Comparison of ENCODE assay signal across 3 worm cellular contexts in genomic region chrX:14841030-14841429, ce11.
TF ChIP-seq lines count a peak whose summit lies in the region.

No protein-coding gene starts in this region.

TF ChIP-seq in whole organism, L1 larva, 84 proteins besides CTCF, POLR2A, EP300 and RAD21 (continued from another document and continues in another):
- TF ChIP-seq nhr-76 (tag; optimal IDR thresholded peaks at IDR 0.05; lab: Kevin White, UChicago) (no peak), snpc-4 (tag; optimal IDR thresholded peaks at IDR 0.05; lab: Kevin White, UChicago) (peak; percentile 78), irx-1 (tag; optimal IDR thresholded peaks at IDR 0.05; lab: Kevin White, UChicago) (peak; percentile 83), unc-130 (tag; optimal IDR thresholded peaks at IDR 0.05; lab: Kevin White, UChicago) (peak; percentile 46), ztf-11 (tag; optimal IDR thresholded peaks at IDR 0.05; lab: Kevin White, UChicago) (peak in 1 of 2 experiments; percentile 14), Y116A8C.19 (tag; optimal IDR thresholded peaks at IDR 0.05; lab: Kevin White, UChicago; ENCODE audit: borderline replicate concordance) (no peak), unc-30 (tag; optimal IDR thresholded peaks at IDR 0.05; lab: Kevin White, UChicago) (no peak), swsn-7 (tag; optimal IDR thresholded peaks at IDR 0.05; lab: Kevin White, UChicago) (peak; percentile 90), pax-3 (tag; optimal IDR thresholded peaks at IDR 0.05; lab: Kevin White, UChicago) (peak; percentile 69), nhr-28 (tag; optimal IDR thresholded peaks at IDR 0.05; lab: Kevin White, UChicago) (no peak), lir-3 (tag; optimal IDR thresholded peaks at IDR 0.05; lab: Kevin White, UChicago; ENCODE audit: poor library complexity) (peak; percentile 80), dsc-1 (tag; optimal IDR thresholded peaks at IDR 0.05; lab: Kevin White, UChicago) (peak; percentile 82), alr-1 (tag; optimal IDR thresholded peaks at IDR 0.05; lab: Kevin White, UChicago; ENCODE audit: borderline replicate concordance) (no peak), F16B12.6 (tag; optimal IDR thresholded peaks at IDR 0.05; lab: Kevin White, UChicago) (peak; percentile 44), nhr-11 (tag; optimal IDR thresholded peaks at IDR 0.05; lab: Kevin White, UChicago) (peak; percentile 54), zip-4 (GFP tag; optimal IDR thresholded peaks at IDR 0.05; lab: Kevin White, UChicago) (no peak), efl-3 (GFP tag; optimal IDR thresholded peaks at IDR 0.05; lab: Kevin White, UChicago) (no peak), ceh-82 (tag; optimal IDR thresholded peaks at IDR 0.05; lab: Kevin White, UChicago) (peak; percentile 84 to 92 (median 89)), fkh-10 (GFP tag; optimal IDR thresholded peaks at IDR 0.05; lab: Kevin White, UChicago) (peak; percentile 94), elt-3 (tag; optimal IDR thresholded peaks at IDR 0.05; lab: Kevin White, UChicago) (peak in 2 of 6 experiments; percentile 27 to 50), unc-86 (tag; optimal IDR thresholded peaks at IDR 0.05; lab: Kevin White, UChicago) (peak; percentile 91), lin-14 (GFP tag; optimal IDR thresholded peaks at IDR 0.05; lab: Kevin White, UChicago) (peak; percentile 99), nhr-71 (tag; optimal IDR thresholded peaks at IDR 0.05; lab: Kevin White, UChicago) (peak; percentile 96), fkh-8 (tag; optimal IDR thresholded peaks at IDR 0.05; lab: Kevin White, UChicago) (peak; percentile 87), grh-1 (GFP tag; IDR thresholded peaks at IDR 0.05; lab: Robert Waterston, UW) (no peak), efl-1 (optimal IDR thresholded peaks at IDR 0.05; lab: Kevin White, UChicago) (peak; percentile 77 to 94), efl-1 (GFP tag; optimal IDR thresholded peaks at IDR 0.05 in 1 of 2; lab: Kevin White, UChicago) (peak; percentile 67 to 96), ceh-90 (tag; optimal IDR thresholded peaks at IDR 0.05; lab: Kevin White, UChicago) (no peak), sptf-1 (tag; optimal IDR thresholded peaks at IDR 0.05; lab: Kevin White, UChicago) (no peak), unc-62 (GFP tag; optimal IDR thresholded peaks at IDR 0.05; lab: Kevin White, UChicago) (no peak), zag-1 (tag; optimal IDR thresholded peaks at IDR 0.05; lab: Kevin White, UChicago) (peak; percentile 87), lsy-2 (tag; optimal IDR thresholded peaks at IDR 0.05; lab: Kevin White, UChicago) (peak; percentile 63 to 92), ama-1 (optimal IDR thresholded peaks at IDR 0.05; lab: Kevin White, UChicago) (peak; percentile 6), elt-2 (tag; optimal IDR thresholded peaks at IDR 0.05; lab: Kevin White, UChicago) (peak; percentile 43), blmp-1 (tag; optimal IDR thresholded peaks at IDR 0.05; lab: Kevin White, UChicago) (peak; percentile 63), nhr-84 (tag; optimal IDR thresholded peaks at IDR 0.05; lab: Kevin White, UChicago) (no peak), nhr-12 (tag; optimal IDR thresholded peaks at IDR 0.05; lab: Kevin White, UChicago) (no peak), lin-13 (GFP tag; optimal IDR thresholded peaks at IDR 0.05; lab: Kevin White, UChicago) (peak; percentile 86), ceh-63 (GFP tag; optimal IDR thresholded peaks at IDR 0.05; lab: Kevin White, UChicago) (no peak), lin-15B (tag; optimal IDR thresholded peaks at IDR 0.05; lab: Kevin White, UChicago) (no peak), mep-1 (tag; optimal IDR thresholded peaks at IDR 0.05; lab: Kevin White, UChicago) (peak; percentile 89), snu-23 (GFP tag; optimal IDR thresholded peaks at IDR 0.05; lab: Kevin White, UChicago) (peak; percentile 96), unc-98 (GFP tag; IDR thresholded peaks at IDR 0.05; lab: Robert Waterston, UW) (no peak), mab-9 (GFP tag; IDR thresholded peaks at IDR 0.05; lab: Robert Waterston, UW) (peak; percentile 40; the same call in 1 of the 2 replicates)

TF ChIP-seq in whole organism, L3 larva, 47 proteins besides CTCF, POLR2A, EP300 and RAD21 (continued from another document):
- TF ChIP-seq sea-2 (GFP tag; optimal IDR thresholded peaks at IDR 0.05; lab: Kevin White, UChicago) (peak; percentile 69), jun-1 (tag; optimal IDR thresholded peaks at IDR 0.05; lab: Kevin White, UChicago) (peak; percentile 78), daf-12 (tag; optimal IDR thresholded peaks at IDR 0.05; lab: Kevin White, UChicago) (no peak), hmg-11 (tag; optimal IDR thresholded peaks at IDR 0.05; lab: Kevin White, UChicago) (peak; percentile 94), nhr-25 (tag; optimal IDR thresholded peaks at IDR 0.05; lab: Kevin White, UChicago) (peak; percentile 45), snpc-4 (tag; optimal IDR thresholded peaks at IDR 0.05; lab: Kevin White, UChicago) (peak; percentile 58), nhr-43 (tag; optimal IDR thresholded peaks at IDR 0.05; lab: Kevin White, UChicago; ENCODE audit: poor library complexity, severe bottlenecking) (peak; percentile 41), tbx-2 (tag; optimal IDR thresholded peaks at IDR 0.05; lab: Kevin White, UChicago) (peak; percentile 74), zag-1 (tag; optimal IDR thresholded peaks at IDR 0.05; lab: Kevin White, UChicago) (peak; percentile 29), fkh-10 (GFP tag; optimal IDR thresholded peaks at IDR 0.05; lab: Kevin White, UChicago) (peak; percentile 91), ceh-16 (tag; optimal IDR thresholded peaks at IDR 0.05; lab: Kevin White, UChicago) (no peak), lin-15B (tag; optimal IDR thresholded peaks at IDR 0.05; lab: Kevin White, UChicago) (peak; percentile 73), ztf-11 (tag; optimal IDR thresholded peaks at IDR 0.05; lab: Kevin White, UChicago) (no peak), unc-62 (GFP tag; optimal IDR thresholded peaks at IDR 0.05; lab: Kevin White, UChicago) (peak; percentile 57), ama-1 (optimal IDR thresholded peaks at IDR 0.05; lab: Kevin White, UChicago) (no peak), R02D3.7 (tag; optimal IDR thresholded peaks at IDR 0.05; lab: Kevin White, UChicago) (peak; percentile 38), nhr-77 (tag; optimal IDR thresholded peaks at IDR 0.05; lab: Kevin White, UChicago) (no peak), ceh-9 (tag; optimal IDR thresholded peaks at IDR 0.05; lab: Kevin White, UChicago) (no peak), nhr-12 (tag; optimal IDR thresholded peaks at IDR 0.05; lab: Kevin White, UChicago) (no peak), mdl-1 (tag; optimal IDR thresholded peaks at IDR 0.05; lab: Kevin White, UChicago) (peak; percentile 58)

TF ChIP-seq in whole organism, young adult, 124 proteins besides CTCF, POLR2A, EP300 and RAD21 (continued from another document and continues in another):
- TF ChIP-seq ceh-100 (GFP tag; IDR thresholded peaks at IDR 0.05; lab: Robert Waterston, UW) = no peak
- TF ChIP-seq hlh-26 (GFP tag; conservative IDR thresholded peaks at IDR 0.05; lab: Robert Waterston, UW) = no peak
- no peak for TF ChIP-seq Y56A3A.18 (GFP tag; IDR thresholded peaks at IDR 0.05; lab: Robert Waterston, UW)
- TF ChIP-seq hlh-12 (tag; optimal IDR thresholded peaks at IDR 0.05; lab: Kevin White, UChicago) = no peak
- no peak for TF ChIP-seq snpc-1.1 (tag; optimal IDR thresholded peaks at IDR 0.05; lab: Kevin White, UChicago; ENCODE audit: insufficient read depth)
- TF ChIP-seq rcor-1 (GFP tag; IDR thresholded peaks at IDR 0.05; lab: Robert Waterston, UW) = 0 out of 2 replicates have a peak, but pooled peaks have one; percentile 36
- TF ChIP-seq nhr-120 (GFP tag; IDR thresholded peaks at IDR 0.05; lab: Robert Waterston, UW) = no peak
- TF ChIP-seq F39B2.1 (GFP tag; IDR thresholded peaks at IDR 0.05; lab: Robert Waterston, UW) = no peak
- TF ChIP-seq ceh-79 (tag; optimal IDR thresholded peaks at IDR 0.05; lab: Kevin White, UChicago) = no peak
- peak; percentile 9 for TF ChIP-seq lin-54 (GFP tag; optimal IDR thresholded peaks at IDR 0.05; lab: Kevin White, UChicago)
- TF ChIP-seq F33H1.4 (GFP tag; IDR thresholded peaks at IDR 0.05; lab: Robert Waterston, UW) = no peak
- TF ChIP-seq F49E8.2 (tag; optimal IDR thresholded peaks at IDR 0.05; lab: Kevin White, UChicago; ENCODE audit: insufficient read depth) = no peak
- no peak for TF ChIP-seq Y53F4B.3 (GFP tag; IDR thresholded peaks at IDR 0.05; lab: Robert Waterston, UW)
- no peak for TF ChIP-seq mes-4 (tag; optimal IDR thresholded peaks at IDR 0.05; lab: Kevin White, UChicago)
- no peak for TF ChIP-seq madf-3 (GFP tag; IDR thresholded peaks at IDR 0.05; lab: Robert Waterston, UW)
- no peak for TF ChIP-seq attf-3 (GFP tag; conservative IDR thresholded peaks at IDR 0.05; lab: Robert Waterston, UW)
- no peak for TF ChIP-seq C17E4.6 (GFP tag; IDR thresholded peaks at IDR 0.05; lab: Robert Waterston, UW)
- TF ChIP-seq athp-1 (tag; optimal IDR thresholded peaks at IDR 0.05; lab: Kevin White, UChicago) = no peak
- no peak for TF ChIP-seq fkh-3 (tag; optimal IDR thresholded peaks at IDR 0.05; lab: Kevin White, UChicago)
- TF ChIP-seq nhr-90 (tag; optimal IDR thresholded peaks at IDR 0.05; lab: Kevin White, UChicago) = no peak
- peak; percentile 64; the same call in 1 of the 2 replicates for TF ChIP-seq lin-26 (GFP tag; IDR thresholded peaks at IDR 0.05; lab: Robert Waterston, UW)
- peak; percentile 90 for TF ChIP-seq ceh-27 (GFP tag; optimal IDR thresholded peaks at IDR 0.05; lab: Kevin White, UChicago)
- TF ChIP-seq lsy-27 (tag; optimal IDR thresholded peaks at IDR 0.05; lab: Kevin White, UChicago; ENCODE audit: borderline replicate concordance, insufficient read depth) = no peak
- no peak for TF ChIP-seq D2030.7 (GFP tag; IDR thresholded peaks at IDR 0.05; lab: Robert Waterston, UW)
- peak; percentile 53 for TF ChIP-seq chd-7 (tag; optimal IDR thresholded peaks at IDR 0.05; lab: Kevin White, UChicago)
- TF ChIP-seq ztf-25 (GFP tag; IDR thresholded peaks at IDR 0.05; lab: Robert Waterston, UW) = no peak
- no peak for TF ChIP-seq F57C9.4 (tag; optimal IDR thresholded peaks at IDR 0.05; lab: Kevin White, UChicago)
- peak; percentile 53; the same call in 1 of the 2 replicates for TF ChIP-seq K11D2.4 (GFP tag; IDR thresholded peaks at IDR 0.05; lab: Robert Waterston, UW)
- TF ChIP-seq lin-40 (tag; optimal IDR thresholded peaks at IDR 0.05; lab: Kevin White, UChicago) = peak; percentile 89
- peak; percentile 96 for TF ChIP-seq zfh-2 (GFP tag; conservative IDR thresholded peaks at IDR 0.05; lab: Robert Waterston, UW)
- TF ChIP-seq cebp-2 (GFP tag; IDR thresholded peaks at IDR 0.05; lab: Robert Waterston, UW) = no peak
- no peak for TF ChIP-seq bed-1 (GFP tag; IDR thresholded peaks at IDR 0.05; lab: Robert Waterston, UW)
- TF ChIP-seq snpc-3.4 (tag; optimal IDR thresholded peaks at IDR 0.05; lab: Kevin White, UChicago) = no peak
- TF ChIP-seq ztf-3 (GFP tag; optimal IDR thresholded peaks at IDR 0.05; lab: Kevin White, UChicago) = no peak
- TF ChIP-seq Y95B8A.8 (GFP tag; IDR thresholded peaks at IDR 0.05; lab: Robert Waterston, UW) = no peak
- TF ChIP-seq somi-1 (GFP tag; optimal IDR thresholded peaks at IDR 0.05; lab: Kevin White, UChicago) = peak; percentile 81
- TF ChIP-seq madf-6 (GFP tag; IDR thresholded peaks at IDR 0.05; lab: Robert Waterston, UW) = no peak; the same call in 1 of the 2 replicates
- TF ChIP-seq tbx-9 (tag; optimal IDR thresholded peaks at IDR 0.05; lab: Kevin White, UChicago; ENCODE audit: borderline replicate concordance) = no peak
- peak; percentile 82 for TF ChIP-seq hmg-1.2 (GFP tag; IDR thresholded peaks at IDR 0.05; lab: Robert Waterston, UW)
- no peak for TF ChIP-seq ekl-4 (GFP tag; IDR thresholded peaks at IDR 0.05; lab: Robert Waterston, UW)
- peak; percentile 59 for TF ChIP-seq ZK185.1 (tag; optimal IDR thresholded peaks at IDR 0.05; lab: Kevin White, UChicago; ENCODE audit: poor library complexity, severe bottlenecking)
- no peak for TF ChIP-seq ceh-58 (GFP tag; IDR thresholded peaks at IDR 0.05; lab: Robert Waterston, UW)
- no peak for TF ChIP-seq zim-3 (tag; optimal IDR thresholded peaks at IDR 0.05; lab: Kevin White, UChicago)
- peak; percentile 55 for TF ChIP-seq mcd-1 (GFP tag; IDR thresholded peaks at IDR 0.05; lab: Robert Waterston, UW)
- TF ChIP-seq ztf-28 (GFP tag; IDR thresholded peaks at IDR 0.05; lab: Robert Waterston, UW) = no peak
- TF ChIP-seq die-1 (tag; optimal IDR thresholded peaks at IDR 0.05; lab: Kevin White, UChicago) = peak; percentile 17
- no peak for TF ChIP-seq hrde-1 (tag; optimal IDR thresholded peaks at IDR 0.05; lab: Kevin White, UChicago; ENCODE audit: borderline replicate concordance)
- peak; percentile 74 for TF ChIP-seq nhr-80 (tag; optimal IDR thresholded peaks at IDR 0.05; lab: Kevin White, UChicago)
- TF ChIP-seq ztf-22 (GFP tag; optimal IDR thresholded peaks at IDR 0.05; lab: Kevin White, UChicago) = no peak
- no peak for TF ChIP-seq sdz-38 (tag; optimal IDR thresholded peaks at IDR 0.05; lab: Kevin White, UChicago)
- TF ChIP-seq B0035.1 (tag; optimal IDR thresholded peaks at IDR 0.05; lab: Kevin White, UChicago) = no peak
- TF ChIP-seq Y53G8AR.9 (GFP tag; conservative IDR thresholded peaks at IDR 0.05; lab: Robert Waterston, UW) = 0 out of 2 replicates have a peak, but pooled peaks have one; percentile 33
- no peak for TF ChIP-seq unc-130 (GFP tag; optimal IDR thresholded peaks at IDR 0.05; lab: Kevin White, UChicago)
- no peak for TF ChIP-seq ets-4 (GFP tag; optimal IDR thresholded peaks at IDR 0.05; lab: Kevin White, UChicago)
- peak in 1 of 3 experiments; percentile 85 for TF ChIP-seq lin-35 (GFP tag; optimal IDR thresholded peaks at IDR 0.05; lab: Kevin White, UChicago)
- peak; percentile 72 for TF ChIP-seq B0336.3 (GFP tag; IDR thresholded peaks at IDR 0.05; lab: Robert Waterston, UW)
- TF ChIP-seq dox-1 (GFP tag; IDR thresholded peaks at IDR 0.05; lab: Robert Waterston, UW) = peak; percentile 77; the same call in 1 of the 2 replicates
- TF ChIP-seq cebp-1 (GFP tag; IDR thresholded peaks at IDR 0.05; lab: Robert Waterston, UW) = no peak
- TF ChIP-seq cebp-1 (tag; optimal IDR thresholded peaks at IDR 0.05; lab: Kevin White, UChicago) = peak; percentile 81
- TF ChIP-seq F23B12.7 (tag; optimal IDR thresholded peaks at IDR 0.05; lab: Kevin White, UChicago; ENCODE audit: insufficient read depth) = peak; percentile 33
- no peak for TF ChIP-seq T26A5.8 (tag; optimal IDR thresholded peaks at IDR 0.05; lab: Kevin White, UChicago)
- TF ChIP-seq snpc-1.3 (tag; optimal IDR thresholded peaks at IDR 0.05; lab: Kevin White, UChicago; ENCODE audit: insufficient read depth) = no peak
- TF ChIP-seq Y67H2A.10 (GFP tag; conservative IDR thresholded peaks at IDR 0.05; lab: Robert Waterston, UW) = no peak
- TF ChIP-seq nfya-1 (tag; optimal IDR thresholded peaks at IDR 0.05; lab: Kevin White, UChicago; ENCODE audit: borderline replicate concordance, insufficient read depth) = no peak
- TF ChIP-seq ceh-40 (GFP tag; IDR thresholded peaks at IDR 0.05; lab: Robert Waterston, UW) = no peak
- no peak for TF ChIP-seq xnd-1 (tag; optimal IDR thresholded peaks at IDR 0.05; lab: Kevin White, UChicago)
- TF ChIP-seq ceh-91 (GFP tag; IDR thresholded peaks at IDR 0.05; lab: Robert Waterston, UW) = no peak
- TF ChIP-seq egl-18 (GFP tag; IDR thresholded peaks at IDR 0.05; lab: Robert Waterston, UW) = no peak
- peak; percentile 82 for TF ChIP-seq K12H6.12 (tag; optimal IDR thresholded peaks at IDR 0.05; lab: Kevin White, UChicago)
- TF ChIP-seq lsl-1 (GFP tag; optimal IDR thresholded peaks at IDR 0.05; lab: Kevin White, UChicago) = no peak
- no peak for TF ChIP-seq F55B11.4 (tag; optimal IDR thresholded peaks at IDR 0.05; lab: Kevin White, UChicago; ENCODE audit: borderline replicate concordance, insufficient read depth)
- TF ChIP-seq egl-44 (GFP tag; IDR thresholded peaks at IDR 0.05; lab: Robert Waterston, UW) = no peak
- no peak for TF ChIP-seq rpc-1 (optimal IDR thresholded peaks at IDR 0.05; lab: Kevin White, UChicago)
- TF ChIP-seq rpc-1 (tag; optimal IDR thresholded peaks at IDR 0.05; lab: Kevin White, UChicago) = no peak
- TF ChIP-seq tlf-1 (GFP tag; optimal IDR thresholded peaks at IDR 0.05; lab: Kevin White, UChicago) = no peak
- no peak for TF ChIP-seq attf-6 (GFP tag; IDR thresholded peaks at IDR 0.05; lab: Robert Waterston, UW)
